Worm (Caenorhabditis elegans): ENCODE measurements around the gene T23G4.127.

The T23G4.127 gene

ce11 chrIV:13701472-13701871 is 3.0 kb upstream of the T23G4.127 start (continued):
- TF ChIP-seq attf-6 (GFP tag; IDR thresholded peaks at IDR 0.05) (peak; percentile 95), pbrm-1 (GFP tag; IDR thresholded peaks at IDR 0.05) (0 out of 2 replicates have a peak, but pooled peaks have one; percentile 37), lir-1 (GFP tag; conservative IDR thresholded peaks at IDR 0.05) (0 out of 2 replicates have a peak, but pooled peaks have one; percentile 28), F57A8.1 (GFP tag; optimal IDR thresholded peaks at IDR 0.05) (no peak), C06A6.2 (GFP tag; conservative IDR thresholded peaks at IDR 0.05) (no peak), dox-1 (GFP tag; IDR thresholded peaks at IDR 0.05) (0 out of 2 replicates have a peak, but pooled peaks have one; percentile 16), lsl-1 (GFP tag; optimal IDR thresholded peaks at IDR 0.05) (peak; percentile 30), madf-6 (GFP tag; IDR thresholded peaks at IDR 0.05) (peak; percentile 51; the same call in 1 of the 2 replicates), rec-8 (tag; optimal IDR thresholded peaks at IDR 0.05) (peak; percentile 33 to 66), ceh-27 (GFP tag; optimal IDR thresholded peaks at IDR 0.05) (peak; percentile 20), F23B12.7 (tag; optimal IDR thresholded peaks at IDR 0.05; ENCODE audit: insufficient read depth) (peak; percentile 34), F10E7.11 (tag; optimal IDR thresholded peaks at IDR 0.05) (no peak), snpc-1.1 (tag; optimal IDR thresholded peaks at IDR 0.05; ENCODE audit: insufficient read depth) (no peak), efl-1 (GFP tag; optimal IDR thresholded peaks at IDR 0.05) (peak; percentile 2), cebp-1 (GFP tag; IDR thresholded peaks at IDR 0.05) (0 out of 2 replicates have a peak, but pooled peaks have one; percentile 18), cebp-1 (tag; optimal IDR thresholded peaks at IDR 0.05) (peak; percentile 26), mel-28 (tag; optimal IDR thresholded peaks at IDR 0.05; ENCODE audit: borderline replicate concordance) (no peak), mes-4 (tag; optimal IDR thresholded peaks at IDR 0.05) (peak; percentile 7), Y53F4B.3 (GFP tag; IDR thresholded peaks at IDR 0.05) (0 out of 2 replicates have a peak, but pooled peaks have one; percentile 7), ceh-100 (GFP tag; IDR thresholded peaks at IDR 0.05) (no peak), him-1 (tag; optimal IDR thresholded peaks at IDR 0.05) (peak; percentile 66), ceh-40 (GFP tag; IDR thresholded peaks at IDR 0.05) (0 out of 2 replicates have a peak, but pooled peaks have one; percentile 21), F33H1.4 (GFP tag; IDR thresholded peaks at IDR 0.05) (0 out of 2 replicates have a peak, but pooled peaks have one; percentile 12), ceh-79 (tag; optimal IDR thresholded peaks at IDR 0.05) (no peak), nhr-27 (tag; optimal IDR thresholded peaks at IDR 0.05) (no peak), ama-1 (optimal IDR thresholded peaks at IDR 0.05) (no peak), ama-1 (GFP tag; optimal IDR thresholded peaks at IDR 0.05) (peak; percentile 57 to 92), tlf-1 (GFP tag; optimal IDR thresholded peaks at IDR 0.05) (no peak), lin-35 (GFP tag; optimal IDR thresholded peaks at IDR 0.05) (no peak), B0336.3 (GFP tag; IDR thresholded peaks at IDR 0.05) (no peak), hlh-26 (GFP tag; conservative IDR thresholded peaks at IDR 0.05) (no peak), B0261.1 (tag; optimal IDR thresholded peaks at IDR 0.05) (peak; percentile 79), hmg-20 (GFP tag; IDR thresholded peaks at IDR 0.05) (no peak), pha-4 (tag; optimal IDR thresholded peaks at IDR 0.05) (no peak), dpl-1 (GFP tag; optimal IDR thresholded peaks at IDR 0.05) (no peak), bed-1 (GFP tag; IDR thresholded peaks at IDR 0.05) (no peak), ztf-6 (GFP tag; IDR thresholded peaks at IDR 0.05) (0 out of 2 replicates have a peak, but pooled peaks have one; percentile 17), aptf-3 (GFP tag; IDR thresholded peaks at IDR 0.05) (no peak), ZK185.1 (tag; optimal IDR thresholded peaks at IDR 0.05; ENCODE audit: poor library complexity, severe bottlenecking) (peak; percentile 74), Y53G8AR.9 (GFP tag; conservative IDR thresholded peaks at IDR 0.05) (no peak), chd-7 (tag; optimal IDR thresholded peaks at IDR 0.05) (peak; percentile 64), athp-1 (tag; optimal IDR thresholded peaks at IDR 0.05) (peak; percentile 80), madf-10 (tag; optimal IDR thresholded peaks at IDR 0.05) (peak; percentile 50), nfya-1 (tag; optimal IDR thresholded peaks at IDR 0.05; ENCODE audit: borderline replicate concordance, insufficient read depth) (no peak), F49E8.2 (tag; optimal IDR thresholded peaks at IDR 0.05; ENCODE audit: insufficient read depth) (peak; percentile 60), F55B11.4 (tag; optimal IDR thresholded peaks at IDR 0.05; ENCODE audit: borderline replicate concordance, insufficient read depth) (no peak)

Measured in whole organism, young adult.